Worm (Caenorhabditis elegans) whole organism, L2 larva: Measurements from ENCODE around the gene parp-2.

ENCODE experiments used
- ZK546.5 ChIP-seq: sonication (generic microtip); optimal IDR thresholded peaks from 2 replicates; lab custom pipeline; 2017; ENCODE audit warnings: missing biosample characterization, missing genetic modification characterization
- ama-1 ChIP-seq: fragments of 150-350 bp; optimal IDR thresholded peaks from 2 replicates; lab custom pipeline; 2018; ENCODE audit warnings: inconsistent platforms
- crh-2 ChIP-seq: sonication (generic microtip); optimal IDR thresholded peaks from 2 replicates; lab custom pipeline; 2017; ENCODE audit warnings: missing biosample characterization, missing genetic modification characterization
- lin-11 ChIP-seq: fragments of 150-350 bp; sonication (generic microtip); optimal IDR thresholded peaks from 2 replicates; lab custom pipeline; 2014; ENCODE audit warnings: missing biosample characterization, missing genetic modification characterization, inconsistent platforms, mixed read lengths
- lin-13 ChIP-seq: fragments of 150-350 bp; optimal IDR thresholded peaks from 2 replicates; lab custom pipeline; 2014; ENCODE audit warnings: missing biosample characterization, missing genetic modification reagents, missing genetic modification characterization
- lin-39 ChIP-seq: fragments of 150-350 bp; optimal IDR thresholded peaks from 2 replicates; lab custom pipeline; 2014; ENCODE audit warnings: missing biosample characterization, missing genetic modification reagents, missing genetic modification characterization
- nhr-237 ChIP-seq: fragments of 150-350 bp; optimal IDR thresholded peaks from 2 replicates; lab custom pipeline; 2014; ENCODE audit warnings: missing biosample characterization, missing genetic modification characterization
- nhr-6 ChIP-seq: fragments of 150-350 bp; optimal IDR thresholded peaks from 2 replicates; lab custom pipeline; 2014; ENCODE audit warnings: missing biosample characterization, missing genetic modification characterization
- peb-1 ChIP-seq: fragments of 150-350 bp; optimal IDR thresholded peaks from 2 replicates; lab custom pipeline; 2014; ENCODE audit warnings: missing biosample characterization, missing genetic modification characterization

DNA sequence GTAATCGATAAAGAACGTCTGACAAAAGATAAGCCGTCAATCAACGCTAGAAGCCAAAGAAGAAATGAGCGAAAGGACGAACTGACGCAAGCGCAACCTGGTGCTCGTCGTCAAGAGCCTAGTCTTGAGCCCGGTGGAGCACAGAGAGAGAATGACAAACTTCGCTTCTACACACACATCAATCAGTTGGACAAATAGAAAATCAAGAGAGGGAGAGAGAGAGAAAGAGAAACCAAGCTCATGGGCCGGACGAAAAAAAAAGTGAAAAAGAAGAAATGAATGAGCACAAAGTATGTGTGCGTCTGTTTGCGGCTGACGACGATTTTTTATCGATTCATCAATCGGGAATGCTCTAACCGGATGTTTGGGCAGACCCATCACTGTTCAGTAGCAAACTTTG, 28.3 kb downstream of the parp-2 start:
- TF ChIP-seq lin-11 (tag; lab: Kevin White, UChicago) (no peak), lin-39 (no peak), peb-1 (tag; lab: Kevin White, UChicago) (no peak), crh-2 (tag; lab: Kevin White, UChicago) (no peak), nhr-237 (tag; lab: Kevin White, UChicago) (no peak), ZK546.5 (tag; lab: Kevin White, UChicago) (no peak), ama-1 (lab: Kevin White, UChicago) (no peak), lin-13 (GFP tag; lab: Kevin White, UChicago) (no peak), nhr-6 (tag; lab: Kevin White, UChicago) (no peak)
